Worm (Caenorhabditis elegans): ENCODE measurements around the gene kcc-1.

kcc-1 gene

DNA sequence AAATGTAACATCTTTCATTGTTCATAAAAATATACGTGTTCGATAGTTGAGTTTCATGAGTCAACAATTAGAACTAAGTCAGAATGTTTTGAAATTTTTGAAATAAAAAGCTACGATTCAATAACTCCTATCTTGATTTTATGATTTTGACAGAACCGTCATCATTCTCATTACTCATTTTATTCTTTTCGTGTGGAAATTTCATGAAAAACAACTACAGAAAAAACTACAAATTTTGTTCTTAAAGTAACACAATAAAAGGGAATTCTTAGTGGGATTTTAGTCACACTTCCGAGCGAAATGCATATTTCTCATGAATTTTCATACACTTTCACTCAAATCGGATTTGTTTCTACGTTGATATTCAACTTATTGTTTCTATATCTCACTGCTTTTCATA, 29.2 kb upstream of the kcc-1 start, which contains the start of gene str-44:
Gene str-44, plus strand, starts transcription at position 301 of the 400 bp plus-strand sequence.
- TF ChIP-seq ceh-82 (tag; optimal IDR thresholded peaks at IDR 0.05) (no peak), ceh-28 (tag; optimal IDR thresholded peaks at IDR 0.05) (no peak), ceh-44 (GFP tag; IDR thresholded peaks at IDR 0.05) (no peak), zfp-3 (GFP tag; conservative IDR thresholded peaks at IDR 0.05) (no peak), mep-1 (tag; optimal IDR thresholded peaks at IDR 0.05) (no peak), ctbp-1 (GFP tag; IDR thresholded peaks at IDR 0.05) (no peak), F26F4.8 (GFP tag; conservative IDR thresholded peaks at IDR 0.05) (no peak), egl-43 (GFP tag; IDR thresholded peaks at IDR 0.05) (no peak), tag-97 (GFP tag; IDR thresholded peaks at IDR 0.05) (no peak)

DNA sequence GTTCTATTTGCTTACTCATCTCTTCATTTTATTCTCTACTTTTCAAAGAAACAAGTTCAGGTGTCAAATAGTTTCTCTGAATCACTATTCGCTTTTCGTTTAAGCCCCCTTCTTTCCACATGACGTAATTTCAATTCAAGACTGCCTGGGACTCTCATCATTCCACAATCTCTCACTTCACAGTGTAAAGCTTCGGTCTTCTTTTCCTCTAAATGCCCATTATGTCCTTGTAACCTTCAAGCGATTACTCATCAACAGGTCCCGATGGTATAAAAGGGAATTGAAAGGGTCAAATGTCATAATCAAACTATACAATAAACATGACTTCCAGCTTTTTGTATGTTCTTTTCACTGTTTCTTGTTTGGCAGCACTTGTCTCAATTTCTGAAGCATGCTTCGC, 27.1 kb upstream of the kcc-1 start, which contains the start of gene C42D4.3:
Gene C42D4.3, plus strand, starts transcription at position 298 of the 400 bp plus-strand sequence.
- TF ChIP-seq dve-1 (tag; optimal IDR thresholded peaks at IDR 0.05; ENCODE audit: insufficient read depth) (peak; percentile 30), nhr-48 (tag; optimal IDR thresholded peaks at IDR 0.05) (no peak), cey-2 (tag; optimal IDR thresholded peaks at IDR 0.05; ENCODE audit: borderline replicate concordance, insufficient read depth) (peak; percentile 70)

DNA sequence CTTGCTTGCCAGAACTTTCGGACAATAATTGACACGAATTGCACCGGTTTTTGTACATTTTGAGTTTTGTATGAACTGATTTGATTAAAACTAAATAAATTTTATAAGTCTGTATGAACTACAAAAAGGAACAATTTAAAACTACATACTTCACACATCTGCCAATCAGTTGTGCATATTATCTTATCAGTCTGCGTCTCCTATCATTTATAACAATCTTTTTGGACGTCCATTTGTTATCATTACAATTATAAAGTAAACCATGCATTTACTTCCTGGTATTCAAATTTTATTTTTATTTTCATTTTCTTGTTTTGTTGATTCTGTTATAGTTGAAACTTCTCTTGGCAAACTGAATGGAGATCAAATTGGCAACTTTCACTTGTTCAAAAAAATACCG, 25.8 kb upstream of the kcc-1 start, which contains the start of gene cest-10:
Gene cest-10, plus strand, starts transcription at position 254 of the 400 bp plus-strand sequence.
- no peak for TF ChIP-seq lin-38 (GFP tag; IDR thresholded peaks at IDR 0.05)
- peak; percentile 90 for TF ChIP-seq tra-1 (GFP tag; IDR thresholded peaks at IDR 0.05)
- TF ChIP-seq lim-7 (GFP tag; IDR thresholded peaks at IDR 0.05): no peak
- no peak for TF ChIP-seq snpc-4 (tag; optimal IDR thresholded peaks at IDR 0.05)
- peak; percentile 32; the same call in 1 of the 2 replicates for TF ChIP-seq pha-4 (GFP tag; IDR thresholded peaks at IDR 0.05)
- no peak for TF ChIP-seq pha-4 (tag; optimal IDR thresholded peaks at IDR 0.05)
- no peak for TF ChIP-seq spr-1 (tag; optimal IDR thresholded peaks at IDR 0.05)
- no peak for TF ChIP-seq fkh-10 (GFP tag; optimal IDR thresholded peaks at IDR 0.05)
- TF ChIP-seq zfp-2 (tag; optimal IDR thresholded peaks at IDR 0.05): no peak
- no peak for TF ChIP-seq mxl-2 (GFP tag; conservative IDR thresholded peaks at IDR 0.05)
- TF ChIP-seq ceh-28 (tag; optimal IDR thresholded peaks at IDR 0.05): no peak
- no peak for TF ChIP-seq Y5F2A.4 (GFP tag; optimal IDR thresholded peaks at IDR 0.05)
- no peak for TF ChIP-seq lin-29 (GFP tag; IDR thresholded peaks at IDR 0.05)
- peak; percentile 78 for TF ChIP-seq pqm-1 (tag; optimal IDR thresholded peaks at IDR 0.05)
- TF ChIP-seq lsy-2 (tag; optimal IDR thresholded peaks at IDR 0.05): no peak
- TF ChIP-seq nhr-25 (tag; optimal IDR thresholded peaks at IDR 0.05; ENCODE audit: borderline replicate concordance, insufficient read depth): no peak
- no peak for TF ChIP-seq zip-11 (GFP tag; IDR thresholded peaks at IDR 0.05)
- no peak for TF ChIP-seq daf-19 (GFP tag; conservative IDR thresholded peaks at IDR 0.05)
- TF ChIP-seq ces-1 (GFP tag; optimal IDR thresholded peaks at IDR 0.05): no peak
- TF ChIP-seq nhr-111 (GFP tag; optimal IDR thresholded peaks at IDR 0.05): no peak
- TF ChIP-seq F37D6.2 (tag; optimal IDR thresholded peaks at IDR 0.05): no peak
- no peak for TF ChIP-seq hmg-1.1 (GFP tag; IDR thresholded peaks at IDR 0.05)
- TF ChIP-seq aly-2 (tag; optimal IDR thresholded peaks at IDR 0.05): no peak
- no peak for TF ChIP-seq set-16 (GFP tag; IDR thresholded peaks at IDR 0.05)
- no peak for TF ChIP-seq mep-1 (tag; optimal IDR thresholded peaks at IDR 0.05)
- TF ChIP-seq ceh-62 (tag; optimal IDR thresholded peaks at IDR 0.05): no peak
- TF ChIP-seq lin-39 (tag; optimal IDR thresholded peaks at IDR 0.05): no peak
- no peak for TF ChIP-seq ceh-32 (tag; optimal IDR thresholded peaks at IDR 0.05; ENCODE audit: poor library complexity)
- TF ChIP-seq rbr-2 (tag; optimal IDR thresholded peaks at IDR 0.05): no peak
- no peak for TF ChIP-seq saeg-2 (GFP tag; IDR thresholded peaks at IDR 0.05)
- no peak for TF ChIP-seq lin-13 (GFP tag; optimal IDR thresholded peaks at IDR 0.05)
- no peak for TF ChIP-seq unc-39 (tag; optimal IDR thresholded peaks at IDR 0.05)
- no peak for TF ChIP-seq lin-15B (tag; optimal IDR thresholded peaks at IDR 0.05)
- TF ChIP-seq Y75B8A.6 (GFP tag; IDR thresholded peaks at IDR 0.05): 0 out of 2 replicates have a peak, but pooled peaks have one; percentile 22
- no peak for TF ChIP-seq php-3 (GFP tag; IDR thresholded peaks at IDR 0.05)
- no peak for TF ChIP-seq F26F4.8 (GFP tag; conservative IDR thresholded peaks at IDR 0.05)
- TF ChIP-seq daf-16 (GFP tag; optimal IDR thresholded peaks at IDR 0.05): peak in 1 of 2 experiments; percentile 67
- TF ChIP-seq daf-16 (tag; optimal IDR thresholded peaks at IDR 0.05): peak; percentile 93
- TF ChIP-seq ceh-44 (GFP tag; IDR thresholded peaks at IDR 0.05): no peak

Measured in whole organism, L4 larva.